Fruit fly (Drosophila melanogaster): ENCODE results near the gene salr.

Gene salr

DNA sequence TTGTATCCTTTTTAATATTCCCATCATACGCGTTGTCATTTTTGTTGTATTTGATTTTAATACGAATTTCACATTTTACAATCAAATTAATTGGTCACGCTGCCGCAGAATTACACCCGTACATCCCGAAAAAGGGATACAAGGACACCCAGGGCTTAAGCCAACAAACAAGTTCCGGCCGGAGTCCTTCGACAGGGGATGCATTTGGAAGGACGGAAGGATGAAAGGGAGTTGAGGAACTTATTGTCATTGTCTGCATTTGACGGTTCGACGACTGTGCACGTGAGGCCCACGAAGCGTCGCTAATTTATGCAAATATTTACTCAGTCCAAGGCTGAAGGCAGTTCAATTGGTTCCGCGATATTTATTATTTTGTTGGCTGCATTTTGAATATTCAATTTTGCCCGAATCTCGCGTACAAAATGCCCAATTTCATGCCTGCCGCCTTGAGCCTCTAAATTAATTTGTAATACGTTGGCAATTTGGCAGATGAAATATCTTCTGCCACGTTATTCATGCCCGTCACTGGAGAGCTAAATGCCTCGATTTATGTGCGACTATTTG, 55.5 kb downstream of the salr start:
- TF ChIP-seq CG32264 (GFP tag; optimal IDR thresholded peaks at IDR 0.05) (no peak), HLH106 (tag; optimal IDR thresholded peaks at IDR 0.05) (no peak), Abd-B (GFP tag; optimal IDR thresholded peaks at IDR 0.05) (no peak), GATAd (GFP tag; optimal IDR thresholded peaks at IDR 0.05) (no peak), Myc (optimal IDR thresholded peaks at IDR 0.05) (no peak), Hr78 (GFP tag; optimal IDR thresholded peaks at IDR 0.05) (no peak), pan (optimal IDR thresholded peaks at IDR 0.05) (no peak), ey (GFP tag; optimal IDR thresholded peaks at IDR 0.05) (no peak), dl (GFP tag; optimal IDR thresholded peaks at IDR 0.05; ENCODE audit: insufficient read depth in 1 of 2, partially characterized antibody in 2 of 2) (no peak), Hr83 (GFP tag; optimal IDR thresholded peaks at IDR 0.05; ENCODE audit: poor library complexity, severe bottlenecking) (no peak), Rel (GFP tag; optimal IDR thresholded peaks at IDR 0.05) (no peak), Rel (tag; optimal IDR thresholded peaks at IDR 0.05) (no peak), CG9705 (GFP tag; optimal IDR thresholded peaks at IDR 0.05) (no peak)

DNA sequence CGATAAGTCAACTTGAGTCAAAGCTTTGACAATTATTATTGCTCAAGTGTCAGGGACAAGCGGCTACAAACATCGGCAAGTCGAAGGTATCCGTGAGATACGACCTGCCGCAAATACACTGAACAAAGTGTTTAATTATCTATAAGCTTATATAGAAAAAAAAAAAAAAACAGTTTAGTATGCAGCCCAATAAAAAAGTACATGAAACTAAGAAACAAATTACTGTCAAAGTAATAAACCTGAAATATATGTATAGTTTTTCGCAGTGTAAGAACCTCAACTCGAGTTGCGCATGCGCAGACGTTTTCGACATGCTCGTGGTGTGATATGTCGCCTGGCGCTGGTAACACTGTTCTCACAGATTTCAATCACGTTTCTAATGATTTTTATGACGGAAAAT, 58.8 kb downstream of the salr start:
- TF ChIP-seq rgr (GFP tag; optimal IDR thresholded peaks at IDR 0.05), result peak; percentile 7
- peak; percentile 29 for TF ChIP-seq sv (GFP tag; optimal IDR thresholded peaks at IDR 0.05)
- TF ChIP-seq br (GFP tag; optimal IDR thresholded peaks at IDR 0.05), result no peak
- TF ChIP-seq Abd-B (GFP tag; optimal IDR thresholded peaks at IDR 0.05), result no peak
- no peak for TF ChIP-seq foxo (GFP tag; optimal IDR thresholded peaks at IDR 0.05)
- TF ChIP-seq dmrt93B (GFP tag; optimal IDR thresholded peaks at IDR 0.05), result no peak

DNA sequence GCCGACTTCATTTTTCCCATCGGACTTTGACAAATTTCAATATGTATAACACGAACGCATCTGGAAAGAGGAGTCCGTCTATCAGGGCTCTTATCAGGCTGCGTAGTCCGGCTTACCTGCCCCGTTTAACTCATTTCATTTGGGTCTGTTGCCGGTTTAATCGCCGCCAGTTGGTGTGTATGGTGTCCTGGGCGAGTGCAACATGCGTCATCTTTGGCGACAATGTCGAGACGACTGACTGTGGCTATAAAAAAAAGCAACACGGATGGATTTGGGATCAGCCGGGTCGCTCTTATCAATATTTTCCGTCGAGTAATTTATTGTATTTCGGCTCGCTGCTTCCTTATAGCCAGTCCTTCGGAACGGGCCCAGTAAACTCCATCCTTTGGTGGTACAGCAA, 60.0 kb downstream of the salr start:
- TF ChIP-seq foxo (GFP tag; optimal IDR thresholded peaks at IDR 0.05) (no peak), Dfd (GFP tag; optimal IDR thresholded peaks at IDR 0.05) (no peak), Hr83 (GFP tag; optimal IDR thresholded peaks at IDR 0.05; ENCODE audit: poor library complexity, severe bottlenecking) (no peak), fru (GFP tag; optimal IDR thresholded peaks at IDR 0.05) (no peak), Hr78 (GFP tag; optimal IDR thresholded peaks at IDR 0.05) (no peak), h (GFP tag; optimal IDR thresholded peaks at IDR 0.05) (no peak), jim (GFP tag; optimal IDR thresholded peaks at IDR 0.05) (no peak), usp (GFP tag; optimal IDR thresholded peaks at IDR 0.05) (no peak), CG32264 (GFP tag; optimal IDR thresholded peaks at IDR 0.05) (no peak), dmrt93B (GFP tag; optimal IDR thresholded peaks at IDR 0.05) (no peak), brk (GFP tag; optimal IDR thresholded peaks at IDR 0.05) (no peak), Hnf4 (GFP tag; optimal IDR thresholded peaks at IDR 0.05) (no peak), br (GFP tag; optimal IDR thresholded peaks at IDR 0.05) (no peak), N (GFP tag; optimal IDR thresholded peaks at IDR 0.05) (no peak), Dif (GFP tag; optimal IDR thresholded peaks at IDR 0.05; ENCODE audit: partially characterized antibody) (no peak), rgr (GFP tag; optimal IDR thresholded peaks at IDR 0.05) (no peak), lola (GFP tag; optimal IDR thresholded peaks at IDR 0.05) (no peak), Vsx2 (GFP tag; optimal IDR thresholded peaks at IDR 0.05; ENCODE audit: partially characterized antibody) (no peak), woc (GFP tag; optimal IDR thresholded peaks at IDR 0.05) (no peak), psq (GFP tag; optimal IDR thresholded peaks at IDR 0.05) (no peak)

Measured in whole organism, wandering third instar larva.